Fruit fly (Drosophila melanogaster) whole organism, embryonic: ENCODE measurements around the gene Cpsf5.
A peak's percentile ranks its signal among the peaks of the same experiment; 100 is the strongest.

Experiments used
- Abd-B ChIP-seq: fragments of 200-800 bp; sonication (Bioruptor generic); optimal IDR thresholded peaks from 2 replicates; lab custom pipeline; 2018; ENCODE audit warnings: missing biosample characterization, mild to moderate bottlenecking, missing genetic modification characterization, moderate library complexity
- Antp ChIP-seq: fragments of 200-800 bp; sonication (Bioruptor generic); optimal IDR thresholded peaks from 3 replicates; lab custom pipeline; 2016; ENCODE audit warnings: missing biosample characterization, missing genetic modification characterization
- BtbVII ChIP-seq: fragments of 200-800 bp; sonication (Bioruptor generic); optimal IDR thresholded peaks from 3 replicates; lab custom pipeline; 2017; ENCODE audit warnings: missing biosample characterization, mild to moderate bottlenecking, missing genetic modification characterization
- Bteb2 ChIP-seq: fragments of 200-800 bp; sonication (Bioruptor generic); optimal IDR thresholded peaks from 2 replicates; lab custom pipeline; 2016; ENCODE audit warnings: missing biosample characterization, missing genetic modification characterization
- C15 ChIP-seq: fragments of 200-800 bp; sonication (Bioruptor generic); IDR thresholded peaks from 3 replicates; pipeline ENCODE4 v1.3.6; 2022; ENCODE audit warnings: missing biosample characterization, missing genetic modification characterization
- CG10147 ChIP-seq: fragments of 200-800 bp; sonication (Bioruptor generic); optimal IDR thresholded peaks from 2 replicates; lab custom pipeline; 2019; ENCODE audit warnings: missing biosample characterization, mild to moderate bottlenecking, missing genetic modification characterization, moderate library complexity
- CG10979 ChIP-seq: fragments of 200-800 bp; sonication (Bioruptor generic); optimal IDR thresholded peaks from 2 replicates; lab custom pipeline; 2018; ENCODE audit warnings: missing biosample characterization, mild to moderate bottlenecking, missing genetic modification characterization, moderate library complexity
- CG12391 ChIP-seq: fragments of 200-800 bp; sonication (Bioruptor generic); optimal IDR thresholded peaks from 3 replicates; lab custom pipeline; 2018; ENCODE audit warnings: missing biosample characterization, mild to moderate bottlenecking, missing genetic modification characterization, moderate library complexity
- CG14014 ChIP-seq: fragments of 200-800 bp; sonication (Bioruptor generic); IDR thresholded peaks from 2 replicates; pipeline ENCODE4 v1.3.6; 2022; ENCODE audit warnings: missing biosample characterization, missing genetic modification characterization
- CG15269 ChIP-seq: fragments of 200-800 bp; sonication (Bioruptor generic); optimal IDR thresholded peaks from 2 replicates; lab custom pipeline; 2018; ENCODE audit warnings: missing biosample characterization, mild to moderate bottlenecking, missing genetic modification characterization, moderate library complexity
- CG15696 ChIP-seq: fragments of 200-800 bp; sonication (Bioruptor generic); optimal IDR thresholded peaks from 2 replicates; lab custom pipeline; 2019; ENCODE audit warnings: missing biosample characterization, mild to moderate bottlenecking, missing genetic modification characterization, moderate library complexity
- CG1602 ChIP-seq: fragments of 200-800 bp; sonication (Bioruptor generic); optimal IDR thresholded peaks from 3 replicates; lab custom pipeline; 2016; ENCODE audit warnings: missing biosample characterization, missing genetic modification characterization
- CG16779 ChIP-seq: fragments of 200-800 bp; sonication (Bioruptor generic); IDR thresholded peaks from 2 replicates; pipeline ENCODE4 v1.3.6; 2022; ENCODE audit warnings: missing biosample characterization, missing genetic modification characterization
- CG17385 ChIP-seq: fragments of 200-800 bp; sonication (Bioruptor generic); optimal IDR thresholded peaks from 3 replicates; lab custom pipeline; 2018; ENCODE audit warnings: missing biosample characterization, mild to moderate bottlenecking, missing genetic modification characterization
- CG18764 ChIP-seq: fragments of 200-800 bp; sonication (Bioruptor generic); optimal IDR thresholded peaks from 3 replicates; lab custom pipeline; 2016; ENCODE audit warnings: missing biosample characterization, missing genetic modification characterization
- CG2120 ChIP-seq: fragments of 200-800 bp; sonication (Bioruptor generic); optimal IDR thresholded peaks from 3 replicates; lab custom pipeline; 2016; ENCODE audit warnings: missing biosample characterization, missing genetic modification characterization
- CG5180 ChIP-seq: fragments of 200-800 bp; sonication (Bioruptor generic); optimal IDR thresholded peaks from 3 replicates; lab custom pipeline; 2017; ENCODE audit warnings: missing biosample characterization, missing genetic modification characterization, mild to moderate bottlenecking, moderate library complexity, missing genetic modification reagents
- CG7556 ChIP-seq: fragments of 200-800 bp; sonication (Bioruptor generic); optimal IDR thresholded peaks from 2 replicates; lab custom pipeline; 2017; ENCODE audit warnings: missing biosample characterization, mild to moderate bottlenecking, missing genetic modification characterization
- CG7786 ChIP-seq: fragments of 200-800 bp; sonication (Bioruptor generic); optimal IDR thresholded peaks from 2 replicates; lab custom pipeline; 2016; ENCODE audit warnings: missing biosample characterization, missing genetic modification characterization
- CG8281 ChIP-seq: fragments of 200-800 bp; sonication (Bioruptor generic); optimal IDR thresholded peaks from 2 replicates; lab custom pipeline; 2018; ENCODE audit warnings: missing biosample characterization, mild to moderate bottlenecking, missing genetic modification characterization, moderate library complexity
- CG8478 ChIP-seq: fragments of >200 bp; optimal IDR thresholded peaks from 2 replicates; lab custom pipeline; 2018
- CG9797 ChIP-seq: fragments of 200-800 bp; sonication (Bioruptor generic); optimal IDR thresholded peaks from 3 replicates; lab custom pipeline; 2018; ENCODE audit warnings: missing biosample characterization, mild to moderate bottlenecking, missing genetic modification characterization
- CHES-1-like ChIP-seq: fragments of 200-800 bp; sonication (Bioruptor generic); optimal IDR thresholded peaks from 2 replicates; lab custom pipeline; 2016; ENCODE audit warnings: missing biosample characterization, missing genetic modification characterization
- E2f2 ChIP-seq: fragments of 200-800 bp; sonication (Bioruptor generic); IDR thresholded peaks from 2 replicates; pipeline ENCODE4 v1.3.6; 2022; ENCODE audit warnings: missing biosample characterization, missing genetic modification characterization
- HLH3B ChIP-seq: fragments of 200-800 bp; sonication (Bioruptor generic); IDR thresholded peaks from 2 replicates; pipeline ENCODE4 v1.3.6; 2022; ENCODE audit warnings: missing biosample characterization, missing genetic modification characterization
- Hey ChIP-seq: fragments of 200-800 bp; sonication (Bioruptor generic); optimal IDR thresholded peaks from 3 replicates; lab custom pipeline; 2018; ENCODE audit warnings: missing biosample characterization, mild to moderate bottlenecking, missing genetic modification characterization
- HmgZ ChIP-seq: fragments of 200-800 bp; sonication (Bioruptor generic); optimal IDR thresholded peaks from 2 replicates; lab custom pipeline; 2018; ENCODE audit warnings: missing biosample characterization, mild to moderate bottlenecking, missing genetic modification characterization
- Hmr ChIP-seq: fragments of 200-800 bp; sonication (Bioruptor generic); optimal IDR thresholded peaks from 3 replicates; lab custom pipeline; 2017; ENCODE audit warnings: mild to moderate bottlenecking, missing biosample characterization, missing genetic modification reagents, missing genetic modification characterization
- NFAT ChIP-seq: fragments of 200-800 bp; sonication (Bioruptor generic); IDR thresholded peaks from 2 replicates; pipeline ENCODE4 v1.3.6; 2022; ENCODE audit warnings: missing biosample characterization, missing genetic modification characterization
- Neu2 ChIP-seq: fragments of 200-800 bp; sonication (Bioruptor generic); optimal IDR thresholded peaks from 3 replicates; lab custom pipeline; 2016; ENCODE audit warnings: missing biosample characterization, missing genetic modification characterization, borderline replicate concordance
- Ssrp ChIP-seq: fragments of 200-800 bp; sonication (Bioruptor generic); optimal IDR thresholded peaks from 2 replicates; lab custom pipeline; 2018; ENCODE audit warnings: missing biosample characterization, mild to moderate bottlenecking, missing genetic modification characterization, moderate library complexity
- bab2 ChIP-seq: fragments of 200-800 bp; sonication (Bioruptor generic); optimal IDR thresholded peaks from 2 replicates; lab custom pipeline; 2016; ENCODE audit warnings: missing biosample characterization, missing genetic modification characterization
- bbx ChIP-seq: fragments of 200-800 bp; sonication (Bioruptor generic); IDR thresholded peaks from 2 replicates; pipeline ENCODE4 v1.3.6; 2022; ENCODE audit warnings: missing biosample characterization, missing genetic modification characterization; ENCODE audit not compliant: partially characterized antibody
- bcd ChIP-seq: fragments of 200-800 bp; sonication (Bioruptor generic); optimal IDR thresholded peaks from 2 replicates; lab custom pipeline; 2017; ENCODE audit warnings: missing biosample characterization, mild to moderate bottlenecking, missing genetic modification characterization
- caup ChIP-seq: fragments of 200-800 bp; sonication (Bioruptor generic); optimal IDR thresholded peaks from 3 replicates; lab custom pipeline; 2017; ENCODE audit warnings: missing biosample characterization, mild to moderate bottlenecking, missing genetic modification characterization, moderate library complexity; ENCODE audit not compliant: severe bottlenecking
- fru ChIP-seq: fragments of >200 bp; optimal IDR thresholded peaks from 2 replicates; lab custom pipeline; 2017
- gcm ChIP-seq: fragments of 200-800 bp; sonication (Bioruptor generic); optimal IDR thresholded peaks from 2 replicates; lab custom pipeline; 2019; ENCODE audit warnings: missing biosample characterization, mild to moderate bottlenecking, missing genetic modification characterization, moderate library complexity
- klu ChIP-seq: fragments of 200-800 bp; sonication (Bioruptor generic); IDR thresholded peaks from 2 replicates; pipeline ENCODE4 v1.3.6; 2022; ENCODE audit warnings: missing biosample characterization, missing genetic modification characterization
- luna ChIP-seq: fragments of 200-800 bp; sonication (Bioruptor generic); optimal IDR thresholded peaks from 2 replicates; lab custom pipeline; 2016; ENCODE audit warnings: missing biosample characterization, missing genetic modification characterization
- mirr ChIP-seq: fragments of 200-800 bp; sonication (Bioruptor generic); optimal IDR thresholded peaks from 3 replicates; lab custom pipeline; 2018; ENCODE audit warnings: missing biosample characterization, mild to moderate bottlenecking, missing genetic modification characterization
- nau ChIP-seq: fragments of 200-800 bp; sonication (Bioruptor generic); optimal IDR thresholded peaks from 3 replicates; lab custom pipeline; 2017; ENCODE audit warnings: missing biosample characterization, mild to moderate bottlenecking, missing genetic modification characterization, missing genetic modification reagents
- nom ChIP-seq: fragments of 200-800 bp; sonication (Bioruptor generic); optimal IDR thresholded peaks from 2 replicates; lab custom pipeline; 2017; ENCODE audit warnings: missing biosample characterization, missing genetic modification characterization, mild to moderate bottlenecking, moderate library complexity, missing genetic modification reagents
- onecut ChIP-seq: fragments of 200-800 bp; sonication (Bioruptor generic); IDR thresholded peaks from 2 replicates; pipeline ENCODE4 v1.3.6; 2022; ENCODE audit warnings: missing biosample characterization, missing genetic modification characterization
- psq ChIP-seq: fragments of 200-800 bp; sonication (Bioruptor generic); optimal IDR thresholded peaks from 2 replicates; lab custom pipeline; 2017; ENCODE audit warnings: missing biosample characterization, missing genetic modification characterization
- seq ChIP-seq: fragments of 200-800 bp; sonication (Bioruptor generic); IDR thresholded peaks from 2 replicates; pipeline ENCODE4 v1.3.6; 2022; ENCODE audit warnings: missing biosample characterization, missing genetic modification characterization
- sisA ChIP-seq: fragments of 200-800 bp; sonication (Bioruptor generic); IDR thresholded peaks from 2 replicates; pipeline ENCODE4 v1.3.6; 2022; ENCODE audit warnings: missing biosample characterization, missing genetic modification characterization
- sqz ChIP-seq: fragments of 200-800 bp; sonication (Bioruptor generic); optimal IDR thresholded peaks from 3 replicates; lab custom pipeline; 2018; ENCODE audit warnings: missing biosample characterization, mild to moderate bottlenecking, missing genetic modification characterization
- sr ChIP-seq: fragments of 200-800 bp; sonication (Bioruptor generic); IDR thresholded peaks from 3 replicates; pipeline ENCODE4 v1.3.6; 2022; ENCODE audit warnings: missing biosample characterization, missing genetic modification characterization
- tin ChIP-seq: fragments of 200-800 bp; sonication (Bioruptor generic); optimal IDR thresholded peaks from 3 replicates; lab custom pipeline; 2016; ENCODE audit warnings: missing biosample characterization, missing genetic modification characterization
- zen ChIP-seq: fragments of 200-800 bp; sonication (Bioruptor generic); optimal IDR thresholded peaks from 3 replicates; lab custom pipeline; 2018; ENCODE audit warnings: missing biosample characterization, mild to moderate bottlenecking, missing genetic modification characterization, moderate library complexity
- zen2 ChIP-seq: fragments of 200-800 bp; sonication (Bioruptor generic); IDR thresholded peaks from 3 replicates; pipeline ENCODE4 v1.3.6; 2022; ENCODE audit warnings: missing biosample characterization, missing genetic modification characterization; ENCODE audit not compliant: partially characterized antibody

The Cpsf5 gene

DNA sequence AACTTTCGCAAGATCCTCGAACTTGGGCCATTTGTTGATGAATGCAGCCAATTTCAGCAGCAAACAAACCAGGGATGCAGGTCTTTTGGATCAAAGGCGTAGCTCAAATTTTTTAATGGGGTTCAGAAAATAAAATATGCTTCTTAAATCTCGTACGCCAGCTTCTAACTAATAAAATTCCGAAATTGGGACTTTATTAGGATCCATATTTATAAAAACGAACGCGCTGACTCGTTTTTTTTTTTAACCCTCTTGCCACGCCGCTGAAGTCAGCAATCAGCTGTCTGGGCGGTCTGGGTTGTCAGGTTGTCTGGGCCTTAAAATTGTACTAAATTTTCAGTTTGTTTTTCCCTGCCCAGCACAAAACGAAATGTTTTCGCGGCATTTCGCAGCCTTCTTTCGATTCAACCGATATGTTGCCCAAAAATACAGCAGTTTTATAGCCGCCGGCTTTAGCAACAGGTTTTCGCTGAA, 46.8 kb downstream of the Cpsf5 start, which contains the start of gene CG3437 (continued):
- TF ChIP-seq Hmr: peak; percentile 98
- peak; percentile 98 for TF ChIP-seq nau (GFP tag; lab: Kevin White, UChicago)
- peak; percentile 98 for TF ChIP-seq CG17385 (GFP tag; lab: Kevin White, UChicago)
- peak; percentile 95 for TF ChIP-seq Neu2 (GFP tag; lab: Kevin White, UChicago)
- no peak for TF ChIP-seq CG8478 (lab: Kevin White, UChicago)
- peak; percentile 99 for TF ChIP-seq CG15269
- peak; percentile 98 for TF ChIP-seq klu (GFP tag; lab: Robert Waterston, UW)
- TF ChIP-seq CG16779 (GFP tag; lab: Robert Waterston, UW): peak; percentile 99
- TF ChIP-seq bab2 (GFP tag; lab: Kevin White, UChicago): peak; percentile 99
- no peak for TF ChIP-seq fru (lab: Kevin White, UChicago)
- TF ChIP-seq mirr (GFP tag; lab: Kevin White, UChicago): peak; percentile 99
- peak; percentile 98 for TF ChIP-seq C15
- peak; percentile 98 for TF ChIP-seq Bteb2
- TF ChIP-seq CG2120 (GFP tag; lab: Kevin White, UChicago): peak; percentile 99
- TF ChIP-seq zen2: no peak
- TF ChIP-seq tin (GFP tag; lab: Kevin White, UChicago): peak; percentile 98
- TF ChIP-seq Abd-B (GFP tag; lab: Kevin White, UChicago): peak; percentile 99
- peak; percentile 98 for TF ChIP-seq CG10147 (GFP tag; lab: Kevin White, UChicago)
- peak; percentile 89 for TF ChIP-seq E2f2 (GFP tag; lab: Robert Waterston, UW)
- TF ChIP-seq gcm: peak; percentile 97
- TF ChIP-seq Antp: peak; percentile 99
- TF ChIP-seq zen (tag; lab: Kevin White, UChicago): peak; percentile 99
- peak; percentile 98 for TF ChIP-seq sr
- peak; percentile 98 for TF ChIP-seq Ssrp
- TF ChIP-seq CHES-1-like: peak; percentile 99
- peak; percentile 98 for TF ChIP-seq sqz (GFP tag; lab: Kevin White, UChicago)
- TF ChIP-seq CG7556 (GFP tag; lab: Kevin White, UChicago): peak; percentile 98
- TF ChIP-seq nom (GFP tag; lab: Kevin White, UChicago): peak; percentile 99
- peak; percentile 99 for TF ChIP-seq seq (GFP tag; lab: Robert Waterston, UW)
- TF ChIP-seq CG5180 (GFP tag; lab: Kevin White, UChicago): peak; percentile 91
- TF ChIP-seq NFAT (GFP tag; lab: Robert Waterston, UW): peak; percentile 99
- peak; percentile 99 for TF ChIP-seq CG14014 (GFP tag; lab: Robert Waterston, UW)
- peak; percentile 99 for TF ChIP-seq HLH3B (GFP tag; lab: Robert Waterston, UW)
- peak; percentile 98 for TF ChIP-seq CG15696
- peak; percentile 99 for TF ChIP-seq CG1602 (GFP tag; lab: Kevin White, UChicago)
- TF ChIP-seq CG18764 (GFP tag; lab: Kevin White, UChicago): peak; percentile 97
- TF ChIP-seq caup: peak; percentile 99
- TF ChIP-seq sisA (GFP tag; lab: Robert Waterston, UW): peak; percentile 99
- peak; percentile 90 for TF ChIP-seq psq
- peak; percentile 93 for TF ChIP-seq CG8281
- TF ChIP-seq bbx (GFP tag; lab: Robert Waterston, UW): 0 out of 2 replicates have a peak, but pooled peaks have one; percentile 44
- TF ChIP-seq CG12391 (tag; lab: Kevin White, UChicago): peak; percentile 98
- peak; percentile 94 for TF ChIP-seq Hey
- peak; percentile 99 for TF ChIP-seq CG10979
- TF ChIP-seq CG9797: peak; percentile 74
- TF ChIP-seq luna (GFP tag; lab: Kevin White, UChicago): peak; percentile 90
- peak; percentile 98 for TF ChIP-seq onecut (GFP tag; lab: Robert Waterston, UW)
- TF ChIP-seq BtbVII (GFP tag; lab: Kevin White, UChicago): peak; percentile 98
- TF ChIP-seq HmgZ (tag; lab: Kevin White, UChicago): peak; percentile 99
- TF ChIP-seq bcd (GFP tag; lab: Kevin White, UChicago): peak; percentile 99
- TF ChIP-seq CG7786: peak; percentile 99
